Fruit fly (Drosophila melanogaster) whole organism, embryonic: ENCODE measurements around the gene ATPsynC.
A peak's percentile ranks its signal among the peaks of the same experiment; 100 is the strongest.

Experiments used
- ATbp ChIP-seq: fragments of 200-800 bp; sonication (Bioruptor generic); optimal IDR thresholded peaks from 2 replicates; lab custom pipeline; 2017; ENCODE audit warnings: missing biosample characterization, mild to moderate bottlenecking, missing genetic modification characterization, missing genetic modification reagents
- Awh ChIP-seq: fragments of 200-800 bp; sonication (Bioruptor generic); IDR thresholded peaks from 2 replicates; pipeline ENCODE4, ENCODE4 v1.3.6; 2022; ENCODE audit warnings: missing biosample characterization, missing genetic modification characterization
- BtbVII ChIP-seq: fragments of 200-800 bp; sonication (Bioruptor generic); optimal IDR thresholded peaks from 3 replicates; lab custom pipeline; 2017; ENCODE audit warnings: missing biosample characterization, mild to moderate bottlenecking, missing genetic modification characterization
- CG10267 ChIP-seq: fragments of 200-800 bp; sonication (Bioruptor generic); optimal IDR thresholded peaks from 2 replicates; lab custom pipeline; 2018; ENCODE audit warnings: missing biosample characterization, mild to moderate bottlenecking, missing genetic modification characterization, moderate library complexity
- CG10543 ChIP-seq: fragments of 200-800 bp; sonication (Bioruptor generic); optimal IDR thresholded peaks from 3 replicates; lab custom pipeline; 2017; ENCODE audit warnings: missing biosample characterization, mild to moderate bottlenecking, missing genetic modification characterization, moderate library complexity
- CG12769 ChIP-seq: fragments of 200-800 bp; sonication (Bioruptor generic); optimal IDR thresholded peaks from 2 replicates; lab custom pipeline; 2019; ENCODE audit warnings: missing biosample characterization, mild to moderate bottlenecking, missing genetic modification characterization, moderate library complexity
- CG13287 ChIP-seq: fragments of 200-800 bp; sonication (Bioruptor generic); IDR thresholded peaks from 2 replicates; pipeline ENCODE4 v1.3.6; 2022; ENCODE audit warnings: missing biosample characterization, missing genetic modification characterization; ENCODE audit not compliant: partially characterized antibody
- CG15514 ChIP-seq: fragments of 200-800 bp; sonication (Bioruptor generic); optimal IDR thresholded peaks from 3 replicates; lab custom pipeline; 2017; ENCODE audit warnings: missing biosample characterization, missing genetic modification characterization, mild to moderate bottlenecking, moderate library complexity, missing genetic modification reagents
- CG18599 ChIP-seq: fragments of 200-800 bp; sonication (Bioruptor generic); optimal IDR thresholded peaks from 3 replicates; lab custom pipeline; 2017; ENCODE audit warnings: missing biosample characterization, missing genetic modification characterization, mild to moderate bottlenecking, moderate library complexity, missing genetic modification reagents
- CG2678 ChIP-seq: fragments of 200-800 bp; sonication (Bioruptor generic); optimal IDR thresholded peaks from 3 replicates; lab custom pipeline; 2019; ENCODE audit warnings: missing biosample characterization, mild to moderate bottlenecking, missing genetic modification characterization, moderate library complexity
- CG4328 ChIP-seq: fragments of 200-800 bp; sonication (Bioruptor generic); optimal IDR thresholded peaks from 3 replicates; lab custom pipeline; 2017; ENCODE audit warnings: missing biosample characterization, missing genetic modification reagents, missing genetic modification characterization
- CG5953 ChIP-seq: fragments of 200-800 bp; sonication (Bioruptor generic); IDR thresholded peaks from 2 replicates; pipeline ENCODE4 v1.3.6; 2022; ENCODE audit warnings: missing biosample characterization, missing genetic modification characterization
- CG9437 ChIP-seq: fragments of 200-800 bp; sonication (Bioruptor generic); optimal IDR thresholded peaks from 2 replicates; lab custom pipeline; 2018; ENCODE audit warnings: missing biosample characterization, mild to moderate bottlenecking, missing genetic modification characterization
- CG9797 ChIP-seq: fragments of 200-800 bp; sonication (Bioruptor generic); optimal IDR thresholded peaks from 3 replicates; lab custom pipeline; 2018; ENCODE audit warnings: missing biosample characterization, mild to moderate bottlenecking, missing genetic modification characterization
- Deaf1 ChIP-seq: fragments of 200-800 bp; optimal IDR thresholded peaks from 3 replicates; lab custom pipeline; 2019; ENCODE audit warnings: missing biosample characterization, mild to moderate bottlenecking, missing genetic modification characterization, moderate library complexity
- Elba2 ChIP-seq: fragments of 200-800 bp; sonication (Bioruptor generic); optimal IDR thresholded peaks from 3 replicates; lab custom pipeline; 2016; ENCODE audit warnings: missing biosample characterization, missing genetic modification characterization
- Fer1 ChIP-seq: fragments of 200-800 bp; sonication (Bioruptor generic); optimal IDR thresholded peaks from 2 replicates; lab custom pipeline; 2017; ENCODE audit warnings: missing biosample characterization, mild to moderate bottlenecking, missing genetic modification characterization
- GATAe ChIP-seq: fragments of 200-800 bp; sonication (Bioruptor generic); conservative IDR thresholded peaks from 2 replicates; pipeline ENCODE4 v1.3.6; 2022; ENCODE audit warnings: missing biosample characterization, missing genetic modification characterization
- HmgZ ChIP-seq: fragments of 200-800 bp; sonication (Bioruptor generic); optimal IDR thresholded peaks from 2 replicates; lab custom pipeline; 2018; ENCODE audit warnings: missing biosample characterization, mild to moderate bottlenecking, missing genetic modification characterization
- Hmr ChIP-seq: fragments of 200-800 bp; sonication (Bioruptor generic); optimal IDR thresholded peaks from 3 replicates; lab custom pipeline; 2017; ENCODE audit warnings: mild to moderate bottlenecking, missing biosample characterization, missing genetic modification reagents, missing genetic modification characterization
- Jarid2 ChIP-seq: fragments of 200-800 bp; sonication (Bioruptor generic); optimal IDR thresholded peaks from 3 replicates; lab custom pipeline; 2017; ENCODE audit warnings: mild to moderate bottlenecking, missing biosample characterization, missing genetic modification reagents, missing genetic modification characterization
- MESR4 ChIP-seq: fragments of 200-800 bp; sonication (Bioruptor generic); optimal IDR thresholded peaks from 2 replicates; lab custom pipeline; 2018; ENCODE audit warnings: missing biosample characterization, mild to moderate bottlenecking, missing genetic modification characterization, moderate library complexity
- Med ChIP-seq: fragments of 200-800 bp; sonication (Bioruptor generic); peaks from one replicate; lab custom pipeline; 2016; ENCODE audit warnings: missing biosample characterization, missing genetic modification characterization, mild to moderate bottlenecking, inconsistent platforms, moderate library complexity
- Pdp1 ChIP-seq, 2 experiments: fragments of 200-800 bp; sonication (Bioruptor generic); optimal IDR thresholded peaks; 3 replicates each; lab custom pipeline; 2016; ENCODE audit warnings: missing biosample characterization in 2 of 2, missing genetic modification characterization in 2 of 2, mild to moderate bottlenecking in 1 of 2, moderate library complexity in 1 of 2
- Scr ChIP-seq: fragments of 200-800 bp; sonication (Bioruptor generic); IDR thresholded peaks from 2 replicates; pipeline ENCODE4 v1.3.6; 2022; ENCODE audit warnings: missing biosample characterization, missing genetic modification characterization; ENCODE audit not compliant: partially characterized antibody
- Trl ChIP-seq, 3 experiments: fragments of >200 bp in 2 of 3; fragments of 200-800 bp in 1 of 3; sonication (Bioruptor generic) in 1 of 3; optimal IDR thresholded peaks; 2 replicates in 1 of 3; 3 replicates in 2 of 3; lab custom pipeline; 2016 to 2017; ENCODE audit warnings: missing biosample characterization in 1 of 3, missing genetic modification characterization in 1 of 3
- caup ChIP-seq: fragments of 200-800 bp; sonication (Bioruptor generic); optimal IDR thresholded peaks from 3 replicates; lab custom pipeline; 2017; ENCODE audit warnings: missing biosample characterization, mild to moderate bottlenecking, missing genetic modification characterization, moderate library complexity; ENCODE audit not compliant: severe bottlenecking
- chinmo ChIP-seq: fragments of 200-800 bp; sonication (Bioruptor generic); IDR thresholded peaks from 4 replicates; pipeline ENCODE4 v1.3.6; 2022; ENCODE audit warnings: missing biosample characterization, missing genetic modification characterization; ENCODE audit not compliant: partially characterized antibody
- exex ChIP-seq: fragments of 200-800 bp; sonication (Bioruptor generic); optimal IDR thresholded peaks from 4 replicates; lab custom pipeline; 2018; ENCODE audit warnings: missing biosample characterization, mild to moderate bottlenecking, missing genetic modification characterization, moderate library complexity
- ftz-f1 ChIP-seq: fragments of 200-800 bp; sonication (Bioruptor generic); optimal IDR thresholded peaks from 2 replicates; lab custom pipeline; 2016; ENCODE audit warnings: missing biosample characterization, missing genetic modification characterization
- fu2 ChIP-seq: fragments of 200-800 bp; sonication (Bioruptor generic); optimal IDR thresholded peaks from 2 replicates; lab custom pipeline; 2016; ENCODE audit warnings: missing biosample characterization, missing genetic modification characterization
- gcm2 ChIP-seq: fragments of 200-800 bp; sonication (Bioruptor generic); optimal IDR thresholded peaks from 2 replicates; lab custom pipeline; 2016; ENCODE audit warnings: missing biosample characterization, missing genetic modification characterization
- grn ChIP-seq: fragments of 200-800 bp; sonication (Bioruptor generic); optimal IDR thresholded peaks from 3 replicates; lab custom pipeline; 2017; ENCODE audit warnings: missing biosample characterization, missing genetic modification characterization
- her ChIP-seq: fragments of 200-800 bp; sonication (Bioruptor generic); optimal IDR thresholded peaks from 2 replicates; lab custom pipeline; 2016; ENCODE audit warnings: missing biosample characterization, missing genetic modification characterization
- kay ChIP-seq: fragments of 200-800 bp; sonication (Bioruptor generic); optimal IDR thresholded peaks from 2 replicates; lab custom pipeline; 2016; ENCODE audit warnings: missing biosample characterization, missing genetic modification characterization
- lab ChIP-seq: fragments of 200-800 bp; sonication (Bioruptor generic); optimal IDR thresholded peaks from 3 replicates; lab custom pipeline; 2017; ENCODE audit warnings: missing biosample characterization, missing genetic modification characterization, mild to moderate bottlenecking, moderate library complexity, missing genetic modification reagents
- mirr ChIP-seq: fragments of 200-800 bp; sonication (Bioruptor generic); optimal IDR thresholded peaks from 3 replicates; lab custom pipeline; 2018; ENCODE audit warnings: missing biosample characterization, mild to moderate bottlenecking, missing genetic modification characterization
- odd ChIP-seq: fragments of 200-800 bp; sonication (Bioruptor generic); optimal IDR thresholded peaks from 2 replicates; lab custom pipeline; 2017; ENCODE audit warnings: missing biosample characterization, mild to moderate bottlenecking, missing genetic modification characterization
- p53 ChIP-seq: fragments of 200-800 bp; sonication (Bioruptor generic); optimal IDR thresholded peaks from 2 replicates; lab custom pipeline; 2016; ENCODE audit warnings: missing biosample characterization, missing genetic modification characterization
- pan ChIP-seq, 4 experiments: fragments of >200 bp in 3 of 4; fragments of 200-800 bp in 1 of 4; sonication (Bioruptor generic) in 1 of 4; optimal IDR thresholded peaks in 3 of 4; IDR thresholded peaks in 1 of 4; 2 replicates each; pipeline versions ENCODE4 v1.3.6 to Lab custom; 2017 to 2022; ENCODE audit warnings: missing biosample characterization in 2 of 4, missing genetic modification characterization in 2 of 4, mixed read lengths in 1 of 4
- pita ChIP-seq: fragments of 200-800 bp; sonication (Bioruptor generic); optimal IDR thresholded peaks from 2 replicates; lab custom pipeline; 2017; ENCODE audit warnings: missing biosample characterization, mild to moderate bottlenecking, missing genetic modification characterization
- sc ChIP-seq, 3 experiments: fragments of >200 bp in 2 of 3; fragments of 200-800 bp in 1 of 3; sonication (Bioruptor generic) in 1 of 3; optimal IDR thresholded peaks; 2 replicates in 2 of 3; 3 replicates in 1 of 3; lab custom pipeline; 2017; ENCODE audit warnings: mild to moderate bottlenecking in 1 of 3, missing biosample characterization in 1 of 3, missing genetic modification characterization in 1 of 3, missing genetic modification reagents in 1 of 3
- sd ChIP-seq: fragments of 200-800 bp; sonication (Bioruptor generic); optimal IDR thresholded peaks from 3 replicates; lab custom pipeline; 2018; ENCODE audit warnings: missing biosample characterization, mild to moderate bottlenecking, missing genetic modification characterization, moderate library complexity
- sug ChIP-seq: fragments of 200-800 bp; optimal IDR thresholded peaks from 2 replicates; lab custom pipeline; 2019; ENCODE audit warnings: missing biosample characterization, mild to moderate bottlenecking, missing genetic modification characterization, moderate library complexity
- tll ChIP-seq, 2 experiments: fragments of 200-800 bp in 1 of 2; fragments of >200 bp in 1 of 2; sonication (Bioruptor generic) in 1 of 2; optimal IDR thresholded peaks; 2 replicates each; lab custom pipeline; 2017 to 2019; ENCODE audit warnings: missing biosample characterization in 2 of 2, missing genetic modification characterization in 2 of 2, mild to moderate bottlenecking in 1 of 2, moderate library complexity in 1 of 2

Gene ATPsynC

dm6 chr3R:31196731-31197130 lies 22.7 kb downstream of the ATPsynC start, which contains the start of gene CG1544 (continued):
- TF ChIP-seq Jarid2 (peak; percentile 69), CG10267 (tag; lab: Kevin White, UChicago) (no peak), pan (optimal IDR thresholded peaks at IDR 0.05; lab: Kevin White, UChicago) (no peak), pan (GFP tag; optimal IDR thresholded peaks at IDR 0.05 in 1 of 2, IDR thresholded peaks at IDR 0.05 in 1 of 2) (peak in 1 of 2 experiments; percentile 7), CG12769 (peak; percentile 94), CG9437 (GFP tag; lab: Kevin White, UChicago) (no peak), CG2678 (tag; lab: Kevin White, UChicago) (peak; percentile 6), grn (GFP tag; lab: Kevin White, UChicago) (peak; percentile 69), chinmo (0 out of 4 replicates have a peak, but pooled peaks have one; percentile 64), BtbVII (GFP tag; lab: Kevin White, UChicago) (peak; percentile 41), Elba2 (GFP tag; lab: Kevin White, UChicago) (no peak), CG4328 (no peak), pita (GFP tag; lab: Kevin White, UChicago) (peak; percentile 13), p53 (GFP tag; lab: Kevin White, UChicago) (no peak), tll (GFP tag; optimal IDR thresholded peaks at IDR 0.05; lab: Kevin White, UChicago) (no peak), CG18599 (GFP tag; lab: Kevin White, UChicago) (peak; percentile 32), Deaf1 (tag; lab: Kevin White, UChicago) (peak; percentile 21), ftz-f1 (GFP tag; lab: Kevin White, UChicago) (peak; percentile 23), Hmr (GFP tag; lab: Kevin White, UChicago) (peak; percentile 17)

- TF ChIP-seq GATAe (peak; percentile 97), CG10543 (peak; percentile 69), Trl (optimal IDR thresholded peaks at IDR 0.05; lab: Kevin White, UChicago) (peak in 1 of 2 experiments; percentile 30), Trl (GFP tag; optimal IDR thresholded peaks at IDR 0.05; lab: Kevin White, UChicago) (no peak), CG9797 (GFP tag; lab: Kevin White, UChicago) (no peak), odd (GFP tag; lab: Kevin White, UChicago) (no peak), Pdp1 (GFP tag; optimal IDR thresholded peaks at IDR 0.05; lab: Kevin White, UChicago) (peak in 1 of 2 experiments; percentile 56), kay (GFP tag; lab: Kevin White, UChicago) (peak; percentile 1), her (no peak), sug (tag; lab: Kevin White, UChicago) (peak; percentile 23), fu2 (GFP tag; lab: Kevin White, UChicago) (no peak), Scr (GFP tag; lab: Robert Waterston, UW) (0 out of 2 replicates have a peak, but pooled peaks have one; percentile 9), ATbp (GFP tag; lab: Kevin White, UChicago) (peak; percentile 19), sd (peak; percentile 97), Med (GFP tag; lab: Kevin White, UChicago) (peak; percentile 80), grn (GFP tag; lab: Kevin White, UChicago) (peak; percentile 27), MESR4 (GFP tag; lab: Kevin White, UChicago) (no peak), mirr (GFP tag; lab: Kevin White, UChicago) (peak; percentile 38), lab (peak; percentile 65), CG5953 (GFP tag; lab: Robert Waterston, UW) (0 out of 2 replicates have a peak, but pooled peaks have one; percentile 26), caup (peak; percentile 26), Deaf1 (tag; lab: Kevin White, UChicago) (peak; percentile 47), HmgZ (tag; lab: Kevin White, UChicago) (peak; percentile 39), Hmr (GFP tag; lab: Kevin White, UChicago) (peak; percentile 1), exex (tag; lab: Kevin White, UChicago) (peak; percentile 46), gcm2 (GFP tag; lab: Kevin White, UChicago) (no peak), Fer1 (GFP tag; lab: Kevin White, UChicago) (peak; percentile 29), CG15514 (GFP tag; lab: Kevin White, UChicago) (peak; percentile 3), Awh (GFP tag; lab: Robert Waterston, UW) (0 out of 2 replicates have a peak, but pooled peaks have one; percentile 14), CG13287 (GFP tag; lab: Robert Waterston, UW) (peak; percentile 9; the same call in 1 of the 2 replicates), sc (optimal IDR thresholded peaks at IDR 0.05; lab: Kevin White, UChicago) (no peak), sc (GFP tag; optimal IDR thresholded peaks at IDR 0.05; lab: Kevin White, UChicago) (no peak)
Observed at dm6 chr3R:31195695-31196113, 23.7 kb downstream of the ATPsynC start, which contains the start of gene mesh. mesh (minus strand) TSS chr3R:31195762.
